Worm (Caenorhabditis elegans): ENCODE results near the gene srx-116.

srx-116 gene

ce11 chrV:12711999-12712398 is 41.3 kb downstream of the srx-116 start, which contains the start of gene R11D1.3:
R11D1.3 (minus strand) TSS chrV:12712099.
- TF ChIP-seq hlh-1 (tag; optimal IDR thresholded peaks at IDR 0.05) (no peak), zip-8 (tag; optimal IDR thresholded peaks at IDR 0.05) (no peak), elt-1 (tag; optimal IDR thresholded peaks at IDR 0.05; ENCODE audit: borderline replicate concordance, insufficient read depth) (no peak), cnd-1 (tag; optimal IDR thresholded peaks at IDR 0.05) (no peak), nhr-2 (tag; optimal IDR thresholded peaks at IDR 0.05) (no peak), mab-5 (tag; optimal IDR thresholded peaks at IDR 0.05) (no peak), ham-2 (GFP tag; optimal IDR thresholded peaks at IDR 0.05) (no peak), mep-1 (tag; optimal IDR thresholded peaks at IDR 0.05) (no peak), mls-2 (tag; optimal IDR thresholded peaks at IDR 0.05) (no peak), tbx-8 (GFP tag; optimal IDR thresholded peaks at IDR 0.05) (no peak), lin-13 (tag; optimal IDR thresholded peaks at IDR 0.05) (no peak), ces-1 (GFP tag; optimal IDR thresholded peaks at IDR 0.05) (no peak), drap-1 (GFP tag; optimal IDR thresholded peaks at IDR 0.05) (no peak), nhr-237 (tag; optimal IDR thresholded peaks at IDR 0.05) (no peak), nhr-76 (tag; optimal IDR thresholded peaks at IDR 0.05) (no peak)

- no peak for TF ChIP-seq unc-39 (tag; optimal IDR thresholded peaks at IDR 0.05)
- no peak for TF ChIP-seq nhr-28 (tag; optimal IDR thresholded peaks at IDR 0.05)
- no peak for TF ChIP-seq lsy-2 (tag; optimal IDR thresholded peaks at IDR 0.05)
- no peak for TF ChIP-seq nhr-76 (tag; optimal IDR thresholded peaks at IDR 0.05)
- no peak for TF ChIP-seq ceh-43 (GFP tag; optimal IDR thresholded peaks at IDR 0.05)
- TF ChIP-seq elt-3 (tag; optimal IDR thresholded peaks at IDR 0.05): no peak
- TF ChIP-seq unc-120 (tag; optimal IDR thresholded peaks at IDR 0.05; ENCODE audit: poor library complexity, severe bottlenecking): no peak
- TF ChIP-seq ham-2 (GFP tag; optimal IDR thresholded peaks at IDR 0.05): no peak
- TF ChIP-seq lin-13 (tag; optimal IDR thresholded peaks at IDR 0.05): no peak
- TF ChIP-seq M03D4.4 (tag; optimal IDR thresholded peaks at IDR 0.05): no peak
- TF ChIP-seq flh-1 (GFP tag; optimal IDR thresholded peaks at IDR 0.05): no peak
- TF ChIP-seq mls-2 (tag; optimal IDR thresholded peaks at IDR 0.05): no peak
- TF ChIP-seq sptf-1 (tag; optimal IDR thresholded peaks at IDR 0.05): no peak
- no peak for TF ChIP-seq ztf-11 (tag; optimal IDR thresholded peaks at IDR 0.05)
- TF ChIP-seq snpc-4 (tag; optimal IDR thresholded peaks at IDR 0.05): no peak
- TF ChIP-seq blmp-1 (tag; optimal IDR thresholded peaks at IDR 0.05): no peak
- no peak for TF ChIP-seq sem-2 (GFP tag; optimal IDR thresholded peaks at IDR 0.05)
- no peak for TF ChIP-seq elt-1 (tag; optimal IDR thresholded peaks at IDR 0.05; ENCODE audit: borderline replicate concordance, insufficient read depth)
- no peak for TF ChIP-seq ceh-39 (tag; optimal IDR thresholded peaks at IDR 0.05)
Observed at ce11 chrV:12714120-12714519, 43.4 kb downstream of the srx-116 start, which contains the start of gene R11D1.4. R11D1.4 (minus strand) TSS chrV:12714220.

ce11 chrV:12716447-12716846 is 45.7 kb downstream of the srx-116 start, which contains the start of gene str-178:
str-178 (minus strand) TSS chrV:12716547.
- TF ChIP-seq lin-32 (GFP tag; optimal IDR thresholded peaks at IDR 0.05) (no peak), blmp-1 (tag; optimal IDR thresholded peaks at IDR 0.05) (no peak), zip-8 (tag; optimal IDR thresholded peaks at IDR 0.05) (no peak), unc-39 (tag; optimal IDR thresholded peaks at IDR 0.05) (no peak), mls-2 (tag; optimal IDR thresholded peaks at IDR 0.05) (no peak), nhr-76 (tag; optimal IDR thresholded peaks at IDR 0.05) (no peak), unc-62 (GFP tag; optimal IDR thresholded peaks at IDR 0.05) (no peak), drap-1 (GFP tag; optimal IDR thresholded peaks at IDR 0.05) (no peak), ztf-11 (tag; optimal IDR thresholded peaks at IDR 0.05) (no peak), sem-2 (GFP tag; optimal IDR thresholded peaks at IDR 0.05) (no peak), elt-3 (tag; optimal IDR thresholded peaks at IDR 0.05) (no peak), bed-3 (GFP tag; optimal IDR thresholded peaks at IDR 0.05) (no peak), ham-2 (GFP tag; optimal IDR thresholded peaks at IDR 0.05) (no peak), ces-1 (GFP tag; optimal IDR thresholded peaks at IDR 0.05) (no peak), lin-13 (tag; optimal IDR thresholded peaks at IDR 0.05) (no peak), mep-1 (tag; optimal IDR thresholded peaks at IDR 0.05) (no peak), nhr-28 (tag; optimal IDR thresholded peaks at IDR 0.05) (no peak), unc-120 (tag; optimal IDR thresholded peaks at IDR 0.05; ENCODE audit: poor library complexity, severe bottlenecking) (no peak), nhr-237 (tag; optimal IDR thresholded peaks at IDR 0.05) (no peak), pha-4 (tag; optimal IDR thresholded peaks at IDR 0.05) (no peak)

ce11 chrV:12718622-12719021 is 47.9 kb downstream of the srx-116 start, which contains the start of gene str-181:
str-181 (minus strand) TSS chrV:12718722.
- TF ChIP-seq M03D4.4 (tag; optimal IDR thresholded peaks at IDR 0.05) (no peak), unc-62 (GFP tag; optimal IDR thresholded peaks at IDR 0.05) (no peak), lin-13 (tag; optimal IDR thresholded peaks at IDR 0.05) (no peak), cnd-1 (tag; optimal IDR thresholded peaks at IDR 0.05) (no peak), ceh-43 (GFP tag; optimal IDR thresholded peaks at IDR 0.05) (no peak), hlh-1 (tag; optimal IDR thresholded peaks at IDR 0.05) (no peak), flh-1 (GFP tag; optimal IDR thresholded peaks at IDR 0.05) (no peak), mep-1 (tag; optimal IDR thresholded peaks at IDR 0.05) (no peak), ceh-39 (tag; optimal IDR thresholded peaks at IDR 0.05) (no peak), nhr-76 (tag; optimal IDR thresholded peaks at IDR 0.05) (no peak), ces-1 (GFP tag; optimal IDR thresholded peaks at IDR 0.05) (no peak), lin-32 (GFP tag; optimal IDR thresholded peaks at IDR 0.05) (no peak), drap-1 (GFP tag; optimal IDR thresholded peaks at IDR 0.05) (no peak), elt-1 (tag; optimal IDR thresholded peaks at IDR 0.05; ENCODE audit: borderline replicate concordance, insufficient read depth) (no peak), mab-5 (tag; optimal IDR thresholded peaks at IDR 0.05) (no peak), lsy-2 (tag; optimal IDR thresholded peaks at IDR 0.05) (no peak), tbx-8 (GFP tag; optimal IDR thresholded peaks at IDR 0.05) (no peak)

Data from whole organism, mixed stage, embryonic.